Fruit fly (Drosophila melanogaster) whole organism, embryonic: ENCODE results near the gene Eig71Ec.

Experiments
- CG10979 ChIP-seq: fragments of 200-800 bp; sonication (Bioruptor generic); optimal IDR thresholded peaks from 2 replicates; lab custom pipeline; 2018; ENCODE audit warnings: missing biosample characterization, mild to moderate bottlenecking, missing genetic modification characterization, moderate library complexity
- CG12299 ChIP-seq: fragments of 200-800 bp; sonication (Bioruptor generic); optimal IDR thresholded peaks from 2 replicates; lab custom pipeline; 2018; ENCODE audit warnings: missing biosample characterization, mild to moderate bottlenecking, missing genetic modification characterization
- CG14441 ChIP-seq: fragments of 200-800 bp; sonication (Bioruptor generic); IDR thresholded peaks from 2 replicates; pipeline ENCODE4 v1.3.6; 2022; ENCODE audit warnings: missing biosample characterization, missing genetic modification characterization
- CG14710 ChIP-seq: fragments of 200-800 bp; sonication (Bioruptor generic); optimal IDR thresholded peaks from 3 replicates; lab custom pipeline; 2019; ENCODE audit warnings: missing biosample characterization, mild to moderate bottlenecking, missing genetic modification characterization, moderate library complexity
- CG14860 ChIP-seq: fragments of 200-800 bp; sonication (Bioruptor generic); IDR thresholded peaks from 3 replicates; pipeline ENCODE4 v1.3.6; 2022; ENCODE audit warnings: missing biosample characterization, missing genetic modification characterization; ENCODE audit not compliant: partially characterized antibody
- CG2120 ChIP-seq: fragments of 200-800 bp; sonication (Bioruptor generic); optimal IDR thresholded peaks from 3 replicates; lab custom pipeline; 2016; ENCODE audit warnings: missing biosample characterization, missing genetic modification characterization
- CG31365 ChIP-seq: fragments of 200-800 bp; sonication (Bioruptor generic); optimal IDR thresholded peaks from 2 replicates; lab custom pipeline; 2018; ENCODE audit warnings: missing biosample characterization, mild to moderate bottlenecking, missing genetic modification characterization
- CG33557 ChIP-seq: fragments of 200-800 bp; sonication (Bioruptor generic); optimal IDR thresholded peaks from 2 replicates; lab custom pipeline; 2019; ENCODE audit warnings: missing biosample characterization, mild to moderate bottlenecking, missing genetic modification characterization, moderate library complexity
- CG3407 ChIP-seq: fragments of 200-800 bp; sonication (Bioruptor generic); optimal IDR thresholded peaks from 2 replicates; lab custom pipeline; 2018; ENCODE audit warnings: missing biosample characterization, mild to moderate bottlenecking, missing genetic modification characterization
- CG4404 ChIP-seq: fragments of 200-800 bp; sonication (Bioruptor generic); IDR thresholded peaks from 2 replicates; pipeline ENCODE4 v1.3.6; 2022; ENCODE audit warnings: missing biosample characterization, missing genetic modification characterization
- CG4424 ChIP-seq: fragments of 200-800 bp; sonication (Bioruptor generic); optimal IDR thresholded peaks from 3 replicates; lab custom pipeline; 2016; ENCODE audit warnings: missing biosample characterization, missing genetic modification characterization
- CG5180 ChIP-seq: fragments of 200-800 bp; sonication (Bioruptor generic); optimal IDR thresholded peaks from 3 replicates; lab custom pipeline; 2017; ENCODE audit warnings: missing biosample characterization, missing genetic modification characterization, mild to moderate bottlenecking, moderate library complexity, missing genetic modification reagents
- CG6765 ChIP-seq: fragments of 200-800 bp; sonication (Bioruptor generic); optimal IDR thresholded peaks from 3 replicates; lab custom pipeline; 2017; ENCODE audit warnings: missing biosample characterization, mild to moderate bottlenecking, missing genetic modification characterization
- CG6791 ChIP-seq: fragments of 200-800 bp; sonication (Bioruptor generic); IDR thresholded peaks from 3 replicates; pipeline ENCODE4 v1.3.6; 2022; ENCODE audit warnings: missing biosample characterization, missing genetic modification characterization; ENCODE audit not compliant: partially characterized antibody
- CG8089 ChIP-seq: fragments of 200-800 bp; sonication (Bioruptor generic); optimal IDR thresholded peaks from 3 replicates; lab custom pipeline; 2016; ENCODE audit warnings: missing biosample characterization, missing genetic modification characterization
- CG8281 ChIP-seq: fragments of 200-800 bp; sonication (Bioruptor generic); optimal IDR thresholded peaks from 2 replicates; lab custom pipeline; 2018; ENCODE audit warnings: missing biosample characterization, mild to moderate bottlenecking, missing genetic modification characterization, moderate library complexity
- CG8765 ChIP-seq: fragments of 200-800 bp; sonication (Bioruptor generic); IDR thresholded peaks from 2 replicates; pipeline ENCODE4 v1.3.6; 2022; ENCODE audit warnings: missing biosample characterization, missing genetic modification characterization
- CG8924 ChIP-seq: fragments of 200-800 bp; optimal IDR thresholded peaks from 3 replicates; lab custom pipeline; 2019; ENCODE audit warnings: missing biosample characterization, mild to moderate bottlenecking, missing genetic modification characterization, moderate library complexity
- CG9817 ChIP-seq: fragments of 200-800 bp; sonication (Bioruptor generic); optimal IDR thresholded peaks from 2 replicates; lab custom pipeline; 2018; ENCODE audit warnings: missing biosample characterization, mild to moderate bottlenecking, missing genetic modification characterization, moderate library complexity
- CG9876 ChIP-seq: fragments of 200-800 bp; sonication (Bioruptor generic); optimal IDR thresholded peaks from 2 replicates; lab custom pipeline; 2016; ENCODE audit warnings: missing biosample characterization, missing genetic modification characterization
- HLHmδ ChIP-seq: fragments of 200-800 bp; sonication (Bioruptor generic); optimal IDR thresholded peaks from 2 replicates; lab custom pipeline; 2018; ENCODE audit warnings: missing biosample characterization, mild to moderate bottlenecking, missing genetic modification characterization, moderate library complexity
- Myb ChIP-seq: fragments of 200-800 bp; sonication (Bioruptor generic); optimal IDR thresholded peaks from 2 replicates; lab custom pipeline; 2016; ENCODE audit warnings: missing biosample characterization, missing genetic modification characterization
- Poxn ChIP-seq: fragments of 200-800 bp; sonication (Bioruptor generic); IDR thresholded peaks from 2 replicates; pipeline ENCODE4 v1.3.6; 2022; ENCODE audit warnings: missing biosample characterization, missing genetic modification characterization
- Rx ChIP-seq: fragments of 200-800 bp; sonication (Bioruptor generic); IDR thresholded peaks from 2 replicates; pipeline ENCODE4 v1.3.6; 2022; ENCODE audit warnings: missing biosample characterization, missing genetic modification characterization
- ab ChIP-seq: fragments of 200-800 bp; sonication (Bioruptor generic); optimal IDR thresholded peaks from 2 replicates; lab custom pipeline; 2016; ENCODE audit warnings: missing biosample characterization, missing genetic modification characterization
- ac ChIP-seq: fragments of 200-800 bp; sonication (Bioruptor generic); optimal IDR thresholded peaks from 3 replicates; lab custom pipeline; 2017; ENCODE audit warnings: missing biosample characterization, mild to moderate bottlenecking, missing genetic modification characterization
- ara ChIP-seq: fragments of 200-800 bp; sonication (Bioruptor generic); IDR thresholded peaks from 2 replicates; pipeline ENCODE4 v1.3.6; 2022; ENCODE audit warnings: missing biosample characterization, missing genetic modification characterization
- ase ChIP-seq: fragments of 200-800 bp; sonication (Bioruptor generic); IDR thresholded peaks from 3 replicates; pipeline ENCODE4 v1.3.6; 2022; ENCODE audit warnings: missing biosample characterization, missing genetic modification characterization
- btn ChIP-seq: fragments of 200-800 bp; sonication (Bioruptor generic); optimal IDR thresholded peaks from 2 replicates; lab custom pipeline; 2016; ENCODE audit warnings: missing biosample characterization, missing genetic modification characterization
- crol ChIP-seq: fragments of 200-800 bp; sonication (Bioruptor generic); IDR thresholded peaks from 2 replicates; pipeline ENCODE4 v1.3.6; 2022; ENCODE audit warnings: missing biosample characterization, missing genetic modification characterization
- dmrt11E ChIP-seq: fragments of 200-800 bp; sonication (Bioruptor generic); optimal IDR thresholded peaks from 3 replicates; lab custom pipeline; 2018; ENCODE audit warnings: missing biosample characterization, mild to moderate bottlenecking, missing genetic modification characterization, moderate library complexity
- ems ChIP-seq: fragments of 200-800 bp; sonication (Bioruptor generic); optimal IDR thresholded peaks from 3 replicates; lab custom pipeline; 2016; ENCODE audit warnings: missing biosample characterization, missing genetic modification characterization
- exex ChIP-seq: fragments of 200-800 bp; sonication (Bioruptor generic); optimal IDR thresholded peaks from 4 replicates; lab custom pipeline; 2018; ENCODE audit warnings: missing biosample characterization, mild to moderate bottlenecking, missing genetic modification characterization, moderate library complexity
- gcm ChIP-seq: fragments of 200-800 bp; sonication (Bioruptor generic); optimal IDR thresholded peaks from 2 replicates; lab custom pipeline; 2019; ENCODE audit warnings: missing biosample characterization, mild to moderate bottlenecking, missing genetic modification characterization, moderate library complexity
- gsb-n ChIP-seq: fragments of 200-800 bp; sonication (Bioruptor generic); optimal IDR thresholded peaks from 3 replicates; lab custom pipeline; 2018; ENCODE audit warnings: missing biosample characterization, mild to moderate bottlenecking, missing genetic modification characterization
- jigr1 ChIP-seq: fragments of 200-800 bp; sonication (Bioruptor generic); IDR thresholded peaks from 3 replicates; pipeline ENCODE4 v1.3.6; 2022; ENCODE audit warnings: missing biosample characterization, missing genetic modification characterization
- lilli ChIP-seq: fragments of 200-800 bp; sonication (Bioruptor generic); optimal IDR thresholded peaks from 3 replicates; lab custom pipeline; 2016; ENCODE audit warnings: missing biosample characterization, missing genetic modification characterization
- nerfin-1 ChIP-seq: fragments of 200-800 bp; sonication (Bioruptor generic); optimal IDR thresholded peaks from 3 replicates; lab custom pipeline; 2019; ENCODE audit warnings: missing biosample characterization, mild to moderate bottlenecking, missing genetic modification characterization, moderate library complexity
- nmo ChIP-seq: fragments of 200-800 bp; sonication (Bioruptor generic); optimal IDR thresholded peaks from 2 replicates; lab custom pipeline; 2018; ENCODE audit warnings: missing biosample characterization, mild to moderate bottlenecking, missing genetic modification characterization, moderate library complexity
- sd ChIP-seq: fragments of 200-800 bp; sonication (Bioruptor generic); optimal IDR thresholded peaks from 3 replicates; lab custom pipeline; 2018; ENCODE audit warnings: missing biosample characterization, mild to moderate bottlenecking, missing genetic modification characterization, moderate library complexity
- sens ChIP-seq: fragments of 200-800 bp; sonication (Bioruptor generic); peaks from one replicate; lab custom pipeline; 2016; ENCODE audit warnings: missing biosample characterization, missing genetic modification characterization
- ssp ChIP-seq: fragments of 200-800 bp; sonication (Bioruptor generic); IDR thresholded peaks from 2 replicates; pipeline ENCODE4 v1.3.6; 2022; ENCODE audit warnings: missing biosample characterization, missing genetic modification characterization
- tna ChIP-seq: fragments of 200-800 bp; sonication (Bioruptor generic); IDR thresholded peaks from 2 replicates; pipeline ENCODE4 v1.3.6; 2022; ENCODE audit warnings: missing biosample characterization, missing genetic modification characterization; ENCODE audit not compliant: partially characterized antibody
- toy ChIP-seq: fragments of 200-800 bp; sonication (Bioruptor generic); IDR thresholded peaks from 2 replicates; pipeline ENCODE4 v1.3.6; 2022; ENCODE audit warnings: missing biosample characterization, missing genetic modification characterization
- tup ChIP-seq: fragments of 200-800 bp; sonication (Bioruptor generic); optimal IDR thresholded peaks from 2 replicates; lab custom pipeline; 2016; ENCODE audit warnings: missing biosample characterization, mild to moderate bottlenecking, missing genetic modification characterization, moderate library complexity
- zen ChIP-seq: fragments of 200-800 bp; sonication (Bioruptor generic); optimal IDR thresholded peaks from 3 replicates; lab custom pipeline; 2018; ENCODE audit warnings: missing biosample characterization, mild to moderate bottlenecking, missing genetic modification characterization, moderate library complexity
- zen2 ChIP-seq: fragments of 200-800 bp; sonication (Bioruptor generic); IDR thresholded peaks from 3 replicates; pipeline ENCODE4 v1.3.6; 2022; ENCODE audit warnings: missing biosample characterization, missing genetic modification characterization; ENCODE audit not compliant: partially characterized antibody
- zf30C ChIP-seq: fragments of 200-800 bp; sonication (Bioruptor generic); optimal IDR thresholded peaks from 3 replicates; lab custom pipeline; 2018; ENCODE audit warnings: missing biosample characterization, mild to moderate bottlenecking, missing genetic modification characterization

Eig71Ec gene

dm6 chr3L:15665741-15666140 lies 13.7 kb upstream of the Eig71Ec start:
- TF ChIP-seq HLHmδ (GFP tag; lab: Kevin White, UChicago) (no peak), CG9817 (tag; lab: Kevin White, UChicago) (no peak), zf30C (peak; percentile 65), ac (peak; percentile 19), CG31365 (tag; lab: Kevin White, UChicago) (no peak), sens (GFP tag; lab: Kevin White, UChicago) (peak; percentile 30), CG10979 (tag; lab: Kevin White, UChicago) (peak; percentile 5), zen (tag; lab: Kevin White, UChicago) (peak; percentile 84), lilli (GFP tag; lab: Kevin White, UChicago) (no peak), Poxn (GFP tag; lab: Robert Waterston, UW) (no peak), CG8089 (GFP tag; lab: Kevin White, UChicago) (no peak), jigr1 (GFP tag; lab: Robert Waterston, UW) (no peak), zen2 (no peak), CG12299 (tag; lab: Kevin White, UChicago) (no peak), CG4404 (GFP tag; lab: Robert Waterston, UW) (peak; percentile 55), tna (GFP tag; lab: Robert Waterston, UW) (no peak), CG9876 (GFP tag; lab: Kevin White, UChicago) (no peak), ara (GFP tag; lab: Robert Waterston, UW) (0 out of 2 replicates have a peak, but pooled peaks have one; percentile 5)

- TF ChIP-seq ase (no peak), CG6765 (no peak), CG14441 (GFP tag; lab: Robert Waterston, UW) (no peak), crol (GFP tag; lab: Robert Waterston, UW) (no peak), nerfin-1 (tag; lab: Kevin White, UChicago) (peak; percentile 99), CG8281 (tag; lab: Kevin White, UChicago) (no peak), btn (GFP tag; lab: Kevin White, UChicago) (no peak), Myb (no peak), CG8765 (GFP tag; lab: Robert Waterston, UW) (no peak), gsb-n (tag; lab: Kevin White, UChicago) (peak; percentile 71), CG3407 (no peak), ab (GFP tag; lab: Kevin White, UChicago) (no peak), CG14710 (tag; lab: Kevin White, UChicago) (no peak), nmo (GFP tag; lab: Kevin White, UChicago) (peak; percentile 10), Rx (GFP tag; lab: Robert Waterston, UW) (0 out of 2 replicates have a peak, but pooled peaks have one; percentile 15), CG4424 (GFP tag; lab: Kevin White, UChicago) (no peak), tup (GFP tag; lab: Kevin White, UChicago) (no peak), ssp (no peak), ems (no peak), CG2120 (GFP tag; lab: Kevin White, UChicago) (no peak), CG33557 (no peak), CG8924 (tag; lab: Kevin White, UChicago) (no peak), sd (peak; percentile 53), toy (GFP tag; lab: Robert Waterston, UW) (no peak), exex (no peak), CG5180 (GFP tag; lab: Kevin White, UChicago) (no peak), CG6791 (0 out of 3 replicates have a peak, but pooled peaks have one; percentile 22), dmrt11E (no peak), CG14860 (GFP tag; lab: Robert Waterston, UW) (no peak), gcm (GFP tag; lab: Kevin White, UChicago) (no peak)
Measured at dm6 chr3L:15664199-15664794, 12.2 kb upstream of the Eig71Ec start.
